Worm (Caenorhabditis elegans): ENCODE data around the gene rab-35.
A peak's percentile ranks its signal among the peaks of the same experiment; 100 is the strongest.

DNA sequence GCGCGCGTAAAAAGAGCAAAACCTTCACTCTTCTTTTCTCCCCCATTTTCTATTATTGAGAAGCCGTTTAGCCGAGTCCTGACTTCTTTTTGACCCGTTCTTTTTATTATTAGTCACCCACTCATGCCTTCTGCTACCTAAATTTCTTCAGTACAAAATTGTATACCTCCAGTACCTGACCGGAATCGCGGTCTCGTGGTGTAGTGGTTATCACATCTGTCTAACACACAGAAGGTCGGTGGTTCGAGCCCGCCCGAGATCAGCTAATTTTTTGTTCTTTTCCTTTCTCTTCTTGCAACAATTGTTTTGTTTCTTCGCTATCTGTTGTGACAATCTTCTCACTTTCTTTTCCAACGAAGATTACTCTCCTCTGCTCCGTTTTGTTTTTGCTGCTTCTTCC is 41.5 kb upstream of the rab-35 start:
- TF ChIP-seq snpc-1.2 (GFP tag; IDR thresholded peaks at IDR 0.05) (no peak), daf-8 (GFP tag; IDR thresholded peaks at IDR 0.05) (no peak), hmg-1.1 (GFP tag; IDR thresholded peaks at IDR 0.05) (peak; percentile 59; the same call in 1 of the 2 replicates), hlh-11 (tag; optimal IDR thresholded peaks at IDR 0.05) (peak; percentile 23), lim-7 (GFP tag; IDR thresholded peaks at IDR 0.05) (peak; percentile 83), attf-4 (tag; optimal IDR thresholded peaks at IDR 0.05) (no peak), ama-1 (optimal IDR thresholded peaks at IDR 0.05) (no peak), R02D3.7 (tag; optimal IDR thresholded peaks at IDR 0.05) (no peak)

All from whole organism, L4 larva.